Worm (Caenorhabditis elegans): Measurements from ENCODE around the gene srlf-35.

Gene srlf-35

DNA sequence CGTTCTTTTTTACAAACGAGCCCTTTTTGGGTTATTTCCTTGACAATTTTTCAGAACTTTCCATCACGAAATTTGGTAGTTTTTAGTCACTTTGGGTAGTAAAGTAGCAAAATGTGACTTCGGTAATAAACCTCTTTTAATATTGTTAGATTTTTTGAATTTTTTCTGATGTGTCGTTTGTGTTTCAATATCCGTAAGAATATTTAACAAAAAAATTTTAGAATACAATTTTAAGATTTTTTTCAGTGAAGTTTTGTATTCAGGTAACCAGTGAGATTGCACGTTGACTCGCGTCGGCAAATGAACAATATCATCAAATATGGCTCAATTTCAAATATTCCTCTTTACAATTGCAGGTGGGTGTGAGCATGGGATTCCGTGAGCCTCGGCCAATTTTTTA lies 31.2 kb upstream of the srlf-35 start, which contains the start of gene srt-31:
TSS of gene srt-31 (plus strand) at position 301 of the 400 bp plus-strand sequence.
- TF ChIP-seq Y55F3AM.14 (GFP tag; optimal IDR thresholded peaks at IDR 0.05) (no peak), ztf-11 (tag; optimal IDR thresholded peaks at IDR 0.05) (no peak), aly-2 (tag; optimal IDR thresholded peaks at IDR 0.05) (no peak), lin-13 (GFP tag; optimal IDR thresholded peaks at IDR 0.05) (no peak), mbf-1 (tag; optimal IDR thresholded peaks at IDR 0.05) (no peak), sem-4 (tag; optimal IDR thresholded peaks at IDR 0.05) (no peak), nhr-25 (tag; optimal IDR thresholded peaks at IDR 0.05) (no peak), ceh-16 (tag; optimal IDR thresholded peaks at IDR 0.05) (no peak), nhr-21 (tag; optimal IDR thresholded peaks at IDR 0.05) (no peak), nhr-12 (tag; optimal IDR thresholded peaks at IDR 0.05) (no peak), mdl-1 (tag; optimal IDR thresholded peaks at IDR 0.05) (no peak), ztf-1 (GFP tag; conservative IDR thresholded peaks at IDR 0.05) (no peak), nhr-77 (tag; optimal IDR thresholded peaks at IDR 0.05) (no peak), nhr-10 (tag; optimal IDR thresholded peaks at IDR 0.05) (no peak)

DNA sequence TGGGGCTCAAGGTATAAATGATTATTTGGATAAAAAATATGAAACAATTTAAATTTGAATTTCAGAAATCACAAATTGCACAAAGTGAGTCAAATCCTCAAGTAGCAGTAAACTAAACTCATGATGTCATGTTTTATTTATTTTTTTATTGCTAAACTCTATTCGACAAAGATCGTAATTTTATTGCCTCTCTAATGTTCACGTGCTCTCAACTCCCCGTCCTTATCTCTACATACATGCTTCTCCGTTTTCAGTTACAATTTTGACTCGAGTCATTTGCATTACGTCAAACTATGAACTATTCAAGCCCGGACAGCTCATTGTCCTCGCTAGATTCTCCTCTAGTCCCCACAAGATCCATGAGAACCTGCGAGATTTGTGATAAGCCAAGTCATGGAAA lies 29.3 kb upstream of the srlf-35 start, which contains the start of gene nhr-99:
TSS of gene nhr-99 (plus strand) at position 263 of the 400 bp plus-strand sequence.
- TF ChIP-seq lsy-2 (tag; optimal IDR thresholded peaks at IDR 0.05) = no peak
- TF ChIP-seq gmeb-1 (tag; optimal IDR thresholded peaks at IDR 0.05) = no peak
- TF ChIP-seq C34F6.9 (tag; optimal IDR thresholded peaks at IDR 0.05) = no peak
- peak; percentile 79 for TF ChIP-seq fos-1 (tag; optimal IDR thresholded peaks at IDR 0.05)
- peak; percentile 26 for TF ChIP-seq crh-2 (tag; optimal IDR thresholded peaks at IDR 0.05)
- no peak for TF ChIP-seq nhr-10 (tag; optimal IDR thresholded peaks at IDR 0.05)
- peak; percentile 43 for TF ChIP-seq sma-9 (GFP tag; optimal IDR thresholded peaks at IDR 0.05)
- TF ChIP-seq sma-9 (tag; optimal IDR thresholded peaks at IDR 0.05) = no peak
- no peak for TF ChIP-seq egl-27 (tag; optimal IDR thresholded peaks at IDR 0.05)
- TF ChIP-seq unc-39 (tag; optimal IDR thresholded peaks at IDR 0.05) = no peak
- no peak for TF ChIP-seq mdl-1 (tag; optimal IDR thresholded peaks at IDR 0.05)

DNA sequence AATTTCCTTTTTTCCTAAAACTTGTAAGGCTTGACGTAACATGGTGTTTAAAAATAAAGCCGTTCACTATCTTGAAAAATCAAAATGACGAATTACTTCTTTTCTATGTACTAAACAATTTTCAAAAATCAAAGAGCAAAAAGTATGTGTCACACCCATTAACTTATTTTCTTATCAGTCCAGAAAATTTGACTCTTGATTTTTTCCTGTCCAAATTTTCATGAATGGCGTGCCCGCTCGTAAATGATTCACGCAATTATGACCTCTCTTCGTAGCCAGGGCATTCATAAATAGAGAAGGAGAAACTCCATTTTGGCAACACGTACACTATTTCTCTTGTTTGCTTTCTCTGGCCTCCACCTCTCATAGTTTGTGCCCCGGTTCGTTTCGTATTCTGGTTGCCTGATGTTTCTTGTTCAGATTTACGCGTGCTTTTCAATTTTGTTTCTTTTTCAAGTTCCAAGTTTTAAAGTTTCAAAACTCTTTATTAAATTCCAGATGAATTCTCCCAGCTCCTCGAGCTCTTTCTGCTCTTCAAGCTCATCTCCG lies 26.1 kb upstream of the srlf-35 start, which contains the start of gene nhr-55:
TSS of gene nhr-55 (plus strand) at position 499 of the 549 bp plus-strand sequence.
- TF ChIP-seq skn-1 (tag; optimal IDR thresholded peaks at IDR 0.05) = no peak
- peak; percentile 53 for TF ChIP-seq sma-9 (GFP tag; optimal IDR thresholded peaks at IDR 0.05)
- no peak for TF ChIP-seq sma-9 (tag; optimal IDR thresholded peaks at IDR 0.05)
- peak; percentile 44 for TF ChIP-seq crh-2 (tag; optimal IDR thresholded peaks at IDR 0.05)
- TF ChIP-seq lin-11 (tag; optimal IDR thresholded peaks at IDR 0.05) = no peak
- no peak for TF ChIP-seq R02D3.7 (tag; optimal IDR thresholded peaks at IDR 0.05)
- peak; percentile 93 for TF ChIP-seq fos-1 (tag; optimal IDR thresholded peaks at IDR 0.05)

DNA sequence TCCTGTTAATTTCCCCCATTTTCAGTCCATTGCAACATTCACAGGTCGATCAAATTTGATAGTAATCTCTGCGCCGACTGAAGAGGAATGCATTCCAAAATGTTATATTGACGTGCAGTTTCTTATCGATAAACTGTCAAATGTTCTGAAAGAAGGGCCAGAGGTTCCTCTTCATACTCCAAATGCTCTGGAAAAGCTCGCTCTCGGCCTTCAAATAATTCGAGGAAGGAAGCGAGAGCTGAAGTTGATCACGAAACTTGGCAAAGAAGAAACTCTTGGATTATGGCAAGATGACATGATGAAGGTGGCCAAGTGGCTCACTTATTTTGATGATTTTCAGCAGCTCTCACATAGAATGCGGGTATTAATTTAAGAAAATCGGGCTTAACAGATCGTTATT lies 24.8 kb upstream of the srlf-35 start:
- no peak for TF ChIP-seq skn-1 (tag; optimal IDR thresholded peaks at IDR 0.05)
- TF ChIP-seq alr-1 (tag; optimal IDR thresholded peaks at IDR 0.05) = no peak
- TF ChIP-seq ceh-82 (tag; optimal IDR thresholded peaks at IDR 0.05) = no peak
- no peak for TF ChIP-seq snpc-4 (tag; optimal IDR thresholded peaks at IDR 0.05)
- TF ChIP-seq lin-39 (tag; optimal IDR thresholded peaks at IDR 0.05) = no peak
- no peak for TF ChIP-seq ZK546.5 (tag; optimal IDR thresholded peaks at IDR 0.05)
- no peak for TF ChIP-seq mab-5 (tag; optimal IDR thresholded peaks at IDR 0.05)
- no peak for TF ChIP-seq dmd-4 (tag; optimal IDR thresholded peaks at IDR 0.05)
- TF ChIP-seq nhr-10 (tag; optimal IDR thresholded peaks at IDR 0.05) = no peak
- TF ChIP-seq ztf-11 (tag; optimal IDR thresholded peaks at IDR 0.05) = no peak
- TF ChIP-seq nhr-23 (tag; optimal IDR thresholded peaks at IDR 0.05) = no peak
- no peak for TF ChIP-seq ztf-1 (GFP tag; conservative IDR thresholded peaks at IDR 0.05)
- no peak for TF ChIP-seq lin-11 (tag; optimal IDR thresholded peaks at IDR 0.05)
- no peak for TF ChIP-seq blmp-1 (tag; optimal IDR thresholded peaks at IDR 0.05; ENCODE audit: insufficient read depth)

DNA sequence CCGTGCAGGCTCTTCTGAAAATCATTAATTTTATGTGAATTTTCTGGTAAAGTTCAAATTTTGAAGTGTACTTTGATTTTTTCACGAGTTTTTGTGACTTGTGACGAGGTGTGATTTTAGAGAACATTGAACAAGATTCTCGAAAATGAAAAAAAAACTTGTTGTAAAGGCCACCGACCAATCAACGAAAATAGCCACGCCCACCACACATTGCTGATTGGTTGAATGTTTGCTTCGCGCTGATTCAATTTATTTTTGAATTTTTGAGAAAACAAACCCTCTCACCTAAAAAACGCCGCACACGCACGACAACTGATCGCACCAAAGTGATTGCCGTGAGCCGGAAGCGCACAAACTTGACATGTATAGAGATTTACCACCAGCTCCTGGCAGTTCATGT lies 21.0 kb upstream of the srlf-35 start:
- TF ChIP-seq lin-13 (GFP tag; optimal IDR thresholded peaks at IDR 0.05) (no peak), unc-39 (tag; optimal IDR thresholded peaks at IDR 0.05) (no peak), crh-2 (tag; optimal IDR thresholded peaks at IDR 0.05) (no peak), elt-1 (tag; optimal IDR thresholded peaks at IDR 0.05) (no peak), fos-1 (tag; optimal IDR thresholded peaks at IDR 0.05) (no peak), mab-5 (tag; optimal IDR thresholded peaks at IDR 0.05) (no peak), nhr-77 (tag; optimal IDR thresholded peaks at IDR 0.05) (no peak), gmeb-1 (tag; optimal IDR thresholded peaks at IDR 0.05) (no peak), lin-39 (tag; optimal IDR thresholded peaks at IDR 0.05) (no peak), nhr-23 (tag; optimal IDR thresholded peaks at IDR 0.05) (no peak), nhr-129 (tag; optimal IDR thresholded peaks at IDR 0.05) (no peak)
